Fruit fly (Drosophila melanogaster) whole organism, embryonic: ENCODE data around the gene Vsx1.
A peak's percentile ranks its signal among the peaks of the same experiment; 100 is the strongest.

Experiments used
- ATbp ChIP-seq: fragments of 200-800 bp; sonication (Bioruptor generic); optimal IDR thresholded peaks from 2 replicates; lab custom pipeline; 2017; ENCODE audit warnings: missing biosample characterization, mild to moderate bottlenecking, missing genetic modification characterization, missing genetic modification reagents
- Abd-B ChIP-seq: fragments of 200-800 bp; sonication (Bioruptor generic); optimal IDR thresholded peaks from 2 replicates; lab custom pipeline; 2018; ENCODE audit warnings: missing biosample characterization, mild to moderate bottlenecking, missing genetic modification characterization, moderate library complexity
- Bgb ChIP-seq: fragments of 200-800 bp; sonication (Bioruptor generic); IDR thresholded peaks from 2 replicates; pipeline ENCODE4 v1.3.6; 2022; ENCODE audit warnings: missing biosample characterization, missing genetic modification characterization; ENCODE audit not compliant: partially characterized antibody
- Blimp-1 ChIP-seq: fragments of 200-800 bp; sonication (Bioruptor generic); optimal IDR thresholded peaks from 3 replicates; lab custom pipeline; 2018; ENCODE audit warnings: missing biosample characterization, missing genetic modification characterization, mild to moderate bottlenecking, moderate library complexity, missing genetic modification reagents
- Bteb2 ChIP-seq: fragments of 200-800 bp; sonication (Bioruptor generic); optimal IDR thresholded peaks from 2 replicates; lab custom pipeline; 2016; ENCODE audit warnings: missing biosample characterization, missing genetic modification characterization
- CG1024 ChIP-seq: fragments of 200-800 bp; sonication (Bioruptor generic); IDR thresholded peaks from 2 replicates; pipeline ENCODE4 v1.3.6; 2022; ENCODE audit warnings: missing biosample characterization, missing genetic modification characterization
- CG10267 ChIP-seq: fragments of 200-800 bp; sonication (Bioruptor generic); optimal IDR thresholded peaks from 2 replicates; lab custom pipeline; 2018; ENCODE audit warnings: missing biosample characterization, mild to moderate bottlenecking, missing genetic modification characterization, moderate library complexity
- CG11504 ChIP-seq: fragments of 200-800 bp; sonication (Bioruptor generic); optimal IDR thresholded peaks from 3 replicates; lab custom pipeline; 2019; ENCODE audit warnings: missing biosample characterization, mild to moderate bottlenecking, missing genetic modification characterization, moderate library complexity
- CG14710 ChIP-seq: fragments of 200-800 bp; sonication (Bioruptor generic); optimal IDR thresholded peaks from 3 replicates; lab custom pipeline; 2019; ENCODE audit warnings: missing biosample characterization, mild to moderate bottlenecking, missing genetic modification characterization, moderate library complexity
- CG15601 ChIP-seq: fragments of 200-800 bp; sonication (Bioruptor generic); optimal IDR thresholded peaks from 3 replicates; lab custom pipeline; 2019; ENCODE audit warnings: missing biosample characterization, mild to moderate bottlenecking, missing genetic modification characterization, moderate library complexity
- CG1603 ChIP-seq: fragments of 200-800 bp; sonication (Bioruptor generic); optimal IDR thresholded peaks from 2 replicates; lab custom pipeline; 2019; ENCODE audit warnings: missing biosample characterization, mild to moderate bottlenecking, missing genetic modification characterization, moderate library complexity
- CG17328 ChIP-seq: fragments of 200-800 bp; sonication (Bioruptor generic); IDR thresholded peaks from 2 replicates; pipeline ENCODE4 v1.3.6; 2022; ENCODE audit warnings: missing biosample characterization, missing genetic modification characterization
- CG17359 ChIP-seq: fragments of 200-800 bp; sonication (Bioruptor generic); optimal IDR thresholded peaks from 3 replicates; lab custom pipeline; 2018; ENCODE audit warnings: missing biosample characterization, mild to moderate bottlenecking, missing genetic modification characterization, moderate library complexity
- CG17612 ChIP-seq: fragments of 200-800 bp; sonication (Bioruptor generic); IDR thresholded peaks from 2 replicates; pipeline ENCODE4 v1.3.6; 2022; ENCODE audit warnings: missing biosample characterization, missing genetic modification characterization
- CG18262 ChIP-seq: fragments of 200-800 bp; optimal IDR thresholded peaks from 3 replicates; lab custom pipeline; 2019; ENCODE audit warnings: missing biosample characterization, mild to moderate bottlenecking, missing genetic modification characterization, moderate library complexity
- CG18476 ChIP-seq: fragments of 200-800 bp; sonication (Bioruptor generic); optimal IDR thresholded peaks from 2 replicates; lab custom pipeline; 2016; ENCODE audit warnings: missing biosample characterization, mild to moderate bottlenecking, missing genetic modification characterization
- CG2199 ChIP-seq: fragments of 200-800 bp; sonication (Bioruptor generic); IDR thresholded peaks from 3 replicates; pipeline ENCODE4 v1.3.6; 2022; ENCODE audit warnings: missing biosample characterization, missing genetic modification characterization
- CG2678 ChIP-seq: fragments of 200-800 bp; sonication (Bioruptor generic); optimal IDR thresholded peaks from 3 replicates; lab custom pipeline; 2019; ENCODE audit warnings: missing biosample characterization, mild to moderate bottlenecking, missing genetic modification characterization, moderate library complexity
- CG34224 ChIP-seq: fragments of 200-800 bp; sonication (Bioruptor generic); IDR thresholded peaks from 3 replicates; pipeline ENCODE4 v1.3.6; 2022; ENCODE audit warnings: missing biosample characterization, missing genetic modification characterization; ENCODE audit not compliant: partially characterized antibody
- CG4328 ChIP-seq: fragments of 200-800 bp; sonication (Bioruptor generic); optimal IDR thresholded peaks from 3 replicates; lab custom pipeline; 2017; ENCODE audit warnings: missing biosample characterization, missing genetic modification reagents, missing genetic modification characterization
- CG6791 ChIP-seq: fragments of 200-800 bp; sonication (Bioruptor generic); IDR thresholded peaks from 3 replicates; pipeline ENCODE4 v1.3.6; 2022; ENCODE audit warnings: missing biosample characterization, missing genetic modification characterization; ENCODE audit not compliant: partially characterized antibody
- CG7556 ChIP-seq: fragments of 200-800 bp; sonication (Bioruptor generic); optimal IDR thresholded peaks from 2 replicates; lab custom pipeline; 2017; ENCODE audit warnings: missing biosample characterization, mild to moderate bottlenecking, missing genetic modification characterization
- CG8089 ChIP-seq: fragments of 200-800 bp; sonication (Bioruptor generic); optimal IDR thresholded peaks from 3 replicates; lab custom pipeline; 2016; ENCODE audit warnings: missing biosample characterization, missing genetic modification characterization
- CG9727 ChIP-seq: fragments of 200-800 bp; sonication (Bioruptor generic); optimal IDR thresholded peaks from 3 replicates; lab custom pipeline; 2017; ENCODE audit warnings: missing biosample characterization, mild to moderate bottlenecking, missing genetic modification characterization
- D ChIP-seq, 2 experiments: fragments of 200-800 bp in 1 of 2; fragments of >200 bp in 1 of 2; sonication (Bioruptor generic) in 1 of 2; optimal IDR thresholded peaks; 2 replicates in 1 of 2; 3 replicates in 1 of 2; lab custom pipeline; 2017; ENCODE audit warnings: mild to moderate bottlenecking in 1 of 2, missing biosample characterization in 1 of 2, missing genetic modification characterization in 1 of 2, missing genetic modification reagents in 1 of 2
- Deaf1 ChIP-seq: fragments of 200-800 bp; optimal IDR thresholded peaks from 3 replicates; lab custom pipeline; 2019; ENCODE audit warnings: missing biosample characterization, mild to moderate bottlenecking, missing genetic modification characterization, moderate library complexity
- Dref ChIP-seq: fragments of 200-800 bp; sonication (Bioruptor generic); IDR thresholded peaks from 2 replicates; pipeline ENCODE4 v1.3.6; 2022; ENCODE audit warnings: missing biosample characterization, missing genetic modification characterization
- Hr51 ChIP-seq, 2 experiments: fragments of 200-800 bp; sonication (Bioruptor generic); optimal IDR thresholded peaks; 2 replicates in 1 of 2; 3 replicates in 1 of 2; lab custom pipeline; 2016 to 2018; ENCODE audit warnings: missing biosample characterization in 2 of 2, missing genetic modification characterization in 2 of 2, mild to moderate bottlenecking in 1 of 2, moderate library complexity in 1 of 2
- Kr ChIP-seq: fragments of 200-800 bp; sonication (Bioruptor generic); optimal IDR thresholded peaks from 2 replicates; lab custom pipeline; 2017; ENCODE audit warnings: missing biosample characterization, mild to moderate bottlenecking, missing genetic modification characterization
- Xbp1 ChIP-seq: fragments of 200-800 bp; sonication (Bioruptor generic); optimal IDR thresholded peaks from 3 replicates; lab custom pipeline; 2016; ENCODE audit warnings: missing biosample characterization, mild to moderate bottlenecking, missing genetic modification characterization
- al ChIP-seq: fragments of 200-800 bp; sonication (Bioruptor generic); IDR thresholded peaks from 2 replicates; pipeline ENCODE4 v1.3.6; 2022; ENCODE audit warnings: missing biosample characterization, missing genetic modification characterization
- ash1 ChIP-seq: fragments of 200-800 bp; sonication (Bioruptor generic); optimal IDR thresholded peaks from 2 replicates; lab custom pipeline; 2018; ENCODE audit warnings: missing biosample characterization, mild to moderate bottlenecking, missing genetic modification characterization
- bsh ChIP-seq, 2 experiments: fragments of 200-800 bp; sonication (Bioruptor generic); optimal IDR thresholded peaks; 2 replicates each; lab custom pipeline; 2017 to 2018; ENCODE audit warnings: mild to moderate bottlenecking in 2 of 2, missing biosample characterization in 2 of 2, missing genetic modification characterization in 2 of 2, moderate library complexity in 1 of 2
- chif ChIP-seq, 2 experiments: fragments of 200-800 bp; sonication (Bioruptor generic); optimal IDR thresholded peaks; 3 replicates each; lab custom pipeline; 2016; ENCODE audit warnings: missing biosample characterization in 2 of 2, missing genetic modification characterization in 2 of 2
- dmrt11E ChIP-seq: fragments of 200-800 bp; sonication (Bioruptor generic); optimal IDR thresholded peaks from 3 replicates; lab custom pipeline; 2018; ENCODE audit warnings: missing biosample characterization, mild to moderate bottlenecking, missing genetic modification characterization, moderate library complexity
- eve ChIP-seq, 2 experiments: fragments of >200 bp; optimal IDR thresholded peaks; 2 replicates each; lab custom pipeline; 2017; ENCODE audit warnings: missing biosample characterization in 2 of 2, missing genetic modification characterization in 2 of 2
- fru ChIP-seq: fragments of >200 bp; optimal IDR thresholded peaks from 2 replicates; lab custom pipeline; 2017
- gem ChIP-seq: fragments of 200-800 bp; sonication (Bioruptor generic); optimal IDR thresholded peaks from 2 replicates; lab custom pipeline; 2019; ENCODE audit warnings: missing biosample characterization, mild to moderate bottlenecking, missing genetic modification characterization, moderate library complexity
- gsb-n ChIP-seq: fragments of 200-800 bp; sonication (Bioruptor generic); optimal IDR thresholded peaks from 3 replicates; lab custom pipeline; 2018; ENCODE audit warnings: missing biosample characterization, mild to moderate bottlenecking, missing genetic modification characterization
- ind ChIP-seq: fragments of 200-800 bp; sonication (Bioruptor generic); optimal IDR thresholded peaks from 3 replicates; lab custom pipeline; 2016; ENCODE audit warnings: missing biosample characterization, missing genetic modification characterization
- lab ChIP-seq: fragments of 200-800 bp; sonication (Bioruptor generic); optimal IDR thresholded peaks from 3 replicates; lab custom pipeline; 2017; ENCODE audit warnings: missing biosample characterization, missing genetic modification characterization, mild to moderate bottlenecking, moderate library complexity, missing genetic modification reagents
- nerfin-1 ChIP-seq: fragments of 200-800 bp; sonication (Bioruptor generic); optimal IDR thresholded peaks from 3 replicates; lab custom pipeline; 2019; ENCODE audit warnings: missing biosample characterization, mild to moderate bottlenecking, missing genetic modification characterization, moderate library complexity
- oc ChIP-seq: fragments of 200-800 bp; sonication (Bioruptor generic); optimal IDR thresholded peaks from 2 replicates; lab custom pipeline; 2018; ENCODE audit warnings: missing biosample characterization, mild to moderate bottlenecking, missing genetic modification characterization, moderate library complexity
- prd ChIP-seq, 3 experiments: fragments of >200 bp in 2 of 3; fragments of 200-800 bp in 1 of 3; sonication (Bioruptor generic) in 1 of 3; optimal IDR thresholded peaks in 2 of 3; IDR thresholded peaks in 1 of 3; 2 replicates in 2 of 3; 3 replicates in 1 of 3; pipeline versions ENCODE4 v1.3.6 to Lab custom; 2017 to 2022; ENCODE audit warnings: missing biosample characterization in 1 of 3, missing genetic modification characterization in 1 of 3
- row ChIP-seq: fragments of 200-800 bp; sonication (Bioruptor generic); IDR thresholded peaks from 3 replicates; pipeline ENCODE4 v1.3.6; 2022; ENCODE audit warnings: missing biosample characterization, missing genetic modification characterization
- sens ChIP-seq: fragments of 200-800 bp; sonication (Bioruptor generic); peaks from one replicate; lab custom pipeline; 2016; ENCODE audit warnings: missing biosample characterization, missing genetic modification characterization
- tin ChIP-seq: fragments of 200-800 bp; sonication (Bioruptor generic); optimal IDR thresholded peaks from 3 replicates; lab custom pipeline; 2016; ENCODE audit warnings: missing biosample characterization, missing genetic modification characterization
- zf30C ChIP-seq: fragments of 200-800 bp; sonication (Bioruptor generic); optimal IDR thresholded peaks from 3 replicates; lab custom pipeline; 2018; ENCODE audit warnings: missing biosample characterization, mild to moderate bottlenecking, missing genetic modification characterization

Gene Vsx1

dm6 chrX:5646228-5646627 lies 52.2 kb downstream of the Vsx1 start:
- TF ChIP-seq al (GFP tag; lab: Robert Waterston, UW) (no peak), CG1024 (GFP tag; lab: Robert Waterston, UW) (0 out of 2 replicates have a peak, but pooled peaks have one; percentile 4), Bgb (GFP tag; lab: Robert Waterston, UW) (no peak), zf30C (GFP tag; lab: Kevin White, UChicago) (peak; percentile 18), Bteb2 (GFP tag; lab: Kevin White, UChicago) (no peak), CG7556 (GFP tag; lab: Kevin White, UChicago) (peak; percentile 18), CG18476 (GFP tag; lab: Kevin White, UChicago) (no peak), ATbp (GFP tag; lab: Kevin White, UChicago) (peak; percentile 11), gem (tag; lab: Kevin White, UChicago) (peak; percentile 57), sens (GFP tag; lab: Kevin White, UChicago) (peak; percentile 93), CG11504 (peak; percentile 53), CG4328 (GFP tag; lab: Kevin White, UChicago) (no peak), oc (tag; lab: Kevin White, UChicago) (peak; percentile 18), Hr51 (GFP tag; optimal IDR thresholded peaks at IDR 0.05; lab: Kevin White, UChicago) (peak in 1 of 2 experiments; percentile 4), eve (GFP tag; optimal IDR thresholded peaks at IDR 0.05; lab: Kevin White, UChicago) (peak in 1 of 2 experiments; percentile 18), CG15601 (tag; lab: Kevin White, UChicago) (peak; percentile 16), CG9727 (GFP tag; lab: Kevin White, UChicago) (peak; percentile 23), Xbp1 (GFP tag; lab: Kevin White, UChicago) (peak; percentile 23), CG34224 (GFP tag; lab: Robert Waterston, UW) (no peak), gsb-n (tag; lab: Kevin White, UChicago) (peak; percentile 29), dmrt11E (tag; lab: Kevin White, UChicago) (peak; percentile 49), chif (GFP tag; optimal IDR thresholded peaks at IDR 0.05; lab: Kevin White, UChicago) (peak in 1 of 2 experiments; percentile 41), CG6791 (GFP tag; lab: Robert Waterston, UW) (no peak), prd (optimal IDR thresholded peaks at IDR 0.05; lab: Kevin White, UChicago) (no peak), prd (GFP tag; IDR thresholded peaks at IDR 0.05; lab: Robert Waterston, UW) (peak; percentile 18; the same call in 1 of the 3 replicates), tin (GFP tag; lab: Kevin White, UChicago) (peak; percentile 8), row (GFP tag; lab: Robert Waterston, UW) (peak; percentile 59), bsh (GFP tag; optimal IDR thresholded peaks at IDR 0.05; lab: Kevin White, UChicago) (peak in 1 of 2 experiments; percentile 56), CG17328 (GFP tag; lab: Robert Waterston, UW) (no peak), ind (peak; percentile 14), CG2199 (GFP tag; lab: Robert Waterston, UW) (no peak), lab (GFP tag; lab: Kevin White, UChicago) (peak; percentile 30), nerfin-1 (tag; lab: Kevin White, UChicago) (peak; percentile 30), CG8089 (GFP tag; lab: Kevin White, UChicago) (peak; percentile 5), CG10267 (tag; lab: Kevin White, UChicago) (peak; percentile 30), CG17612 (GFP tag; lab: Robert Waterston, UW) (no peak), CG14710 (peak; percentile 24), fru (lab: Kevin White, UChicago) (no peak), CG1603 (tag; lab: Kevin White, UChicago) (peak; percentile 6), Abd-B (GFP tag; lab: Kevin White, UChicago) (no peak), Deaf1 (tag; lab: Kevin White, UChicago) (peak; percentile 7), CG17359 (peak; percentile 43), ash1 (GFP tag; lab: Kevin White, UChicago) (no peak), D (optimal IDR thresholded peaks at IDR 0.05; lab: Kevin White, UChicago) (no peak), D (GFP tag; optimal IDR thresholded peaks at IDR 0.05; lab: Kevin White, UChicago) (peak; percentile 34), Kr (GFP tag; lab: Kevin White, UChicago) (no peak), CG18262 (tag; lab: Kevin White, UChicago) (peak; percentile 31), Dref (GFP tag; lab: Robert Waterston, UW) (no peak), CG2678 (tag; lab: Kevin White, UChicago) (peak; percentile 46), Blimp-1 (GFP tag; lab: Kevin White, UChicago) (peak; percentile 44)
